Worm (Caenorhabditis elegans) whole organism, L4 larva: ENCODE results near the gene nck-1.

Source experiments
- ama-1 ChIP-seq: fragments of 150-350 bp; optimal IDR thresholded peaks from 2 replicates; lab custom pipeline; 2014; ENCODE audit warnings: inconsistent platforms, mixed read lengths
- arid-1 ChIP-seq: fragments of 200-800 bp; sonication (Bioruptor generic); conservative IDR thresholded peaks from 2 replicates; pipeline ENCODE4 v1.3.6; 2022; ENCODE audit warnings: missing genetic modification reagents, missing genetic modification characterization, missing compliant biosample characterization
- egl-43 ChIP-seq: fragments of 200-800 bp; sonication (Bioruptor generic); IDR thresholded peaks from 2 replicates; pipeline ENCODE4 v1.3.6; 2022; ENCODE audit warnings: missing genetic modification reagents, missing genetic modification characterization, missing compliant biosample characterization
- lsy-2 ChIP-seq, 2 experiments: fragments of 150-350 bp in 1 of 2; sonication (generic microtip) in 1 of 2; optimal IDR thresholded peaks; 2 replicates each; lab custom pipeline; 2014 to 2017; ENCODE audit warnings: missing biosample characterization in 2 of 2, missing genetic modification characterization in 2 of 2
- mdt-29 ChIP-seq: fragments of 200-800 bp; sonication (Bioruptor generic); IDR thresholded peaks from 2 replicates; pipeline ENCODE4 v1.3.6; 2022; ENCODE audit warnings: missing genetic modification reagents, missing genetic modification characterization, missing compliant biosample characterization
- pqm-1 ChIP-seq: sonication (generic microtip); optimal IDR thresholded peaks from 2 replicates; lab custom pipeline; 2017; ENCODE audit warnings: missing biosample characterization, missing genetic modification characterization
- unc-130 ChIP-seq: sonication (generic microtip); optimal IDR thresholded peaks from 2 replicates; lab custom pipeline; 2016; ENCODE audit warnings: missing genetic modification reagents, missing genetic modification characterization, missing compliant biosample characterization
- unc-62 ChIP-seq, 3 experiments: fragments of 150-350 bp in 1 of 3; sonication (generic microtip); optimal IDR thresholded peaks in 2 of 3; peaks in 1 of 3; 1 replicate in 1 of 3; 2 replicates in 2 of 3; lab custom pipeline; 2014 to 2017; ENCODE audit warnings: missing biosample characterization in 3 of 3, missing genetic modification characterization in 3 of 3, missing genetic modification reagents in 3 of 3, missing genotype in 1 of 3
- ztf-11 ChIP-seq: fragments of 150-350 bp; optimal IDR thresholded peaks from 2 replicates; lab custom pipeline; 2014; ENCODE audit warnings: missing biosample characterization, missing genetic modification characterization

ce11 chrX:4117626-4118025, 35.6 kb downstream of the nck-1 start, which contains the start of gene F09F9.5:
- TF ChIP-seq unc-130 (GFP tag; lab: Kevin White, UChicago), result no peak
- TF ChIP-seq egl-43 (GFP tag; lab: Robert Waterston, UW), result no peak
- no peak for TF ChIP-seq unc-62 (GFP tag; optimal IDR thresholded peaks at IDR 0.05 in 1 of 2; lab: Kevin White, UChicago)
- TF ChIP-seq unc-62 (tag; optimal IDR thresholded peaks at IDR 0.05; lab: Kevin White, UChicago), result no peak
- TF ChIP-seq pqm-1 (tag; lab: Kevin White, UChicago), result no peak
- no peak for TF ChIP-seq mdt-29 (GFP tag; lab: Robert Waterston, UW)
- no peak for TF ChIP-seq ztf-11 (tag; lab: Kevin White, UChicago)
- TF ChIP-seq arid-1, result no peak
- no peak for TF ChIP-seq lsy-2 (tag; optimal IDR thresholded peaks at IDR 0.05; lab: Kevin White, UChicago)
- no peak for TF ChIP-seq ama-1 (lab: Kevin White, UChicago)
